Worm (Caenorhabditis elegans): ENCODE data around the gene ztf-7.

ce11 chrV:9755725-9756124 lies 33.8 kb downstream of the ztf-7 start, which contains the start of gene F58E6.8:
- TF ChIP-seq hif-1 (tag; optimal IDR thresholded peaks at IDR 0.05), result no peak
- TF ChIP-seq mes-2 (tag; optimal IDR thresholded peaks at IDR 0.05; ENCODE audit: poor library complexity, severe bottlenecking), result no peak
- no peak for TF ChIP-seq nhr-76 (tag; optimal IDR thresholded peaks at IDR 0.05)
